Worm (Caenorhabditis elegans) whole organism, young adult: Measurements from ENCODE around the gene C56G2.15.

Experiments used
- B0035.1 ChIP-seq: sonication (generic microtip); optimal IDR thresholded peaks from 2 replicates; lab custom pipeline; 2016; ENCODE audit warnings: missing genetic modification characterization, mild to moderate bottlenecking, missing compliant biosample characterization, missing genotype, missing genetic modification reagents
- D2030.7 ChIP-seq: fragments of 200-800 bp; sonication (Bioruptor generic); IDR thresholded peaks from 2 replicates; pipeline ENCODE4 v1.3.6; 2022; ENCODE audit warnings: missing genetic modification reagents, missing genetic modification characterization, missing compliant biosample characterization
- F22D6.2 ChIP-seq: sonication (generic microtip); optimal IDR thresholded peaks from 2 replicates; lab custom pipeline; 2016; ENCODE audit warnings: mild to moderate bottlenecking, missing genetic modification characterization, missing compliant biosample characterization
- F23B12.7 ChIP-seq: sonication (generic microtip); optimal IDR thresholded peaks from 2 replicates; lab custom pipeline; 2017; ENCODE audit warnings: missing genetic modification characterization, mild to moderate bottlenecking, missing compliant biosample characterization, antibody characterized with exemption, moderate library complexity; ENCODE audit not compliant: insufficient read depth
- F33H1.4 ChIP-seq: fragments of 200-800 bp; sonication (Bioruptor generic); IDR thresholded peaks from 2 replicates; pipeline ENCODE4 v1.3.6; 2022; ENCODE audit warnings: missing genetic modification reagents, missing genetic modification characterization, missing compliant biosample characterization
- F55B11.4 ChIP-seq: sonication (generic microtip); optimal IDR thresholded peaks from 2 replicates; lab custom pipeline; 2016; ENCODE audit warnings: missing compliant biosample characterization, missing genetic modification characterization, borderline replicate concordance; ENCODE audit not compliant: insufficient read depth
- K11D2.4 ChIP-seq: fragments of 200-800 bp; sonication (Bioruptor generic); IDR thresholded peaks from 2 replicates; pipeline ENCODE4 v1.3.6; 2022; ENCODE audit warnings: missing genetic modification reagents, missing genetic modification characterization, missing compliant biosample characterization
- Y53F4B.3 ChIP-seq: fragments of 200-800 bp; sonication (Bioruptor generic); IDR thresholded peaks from 2 replicates; pipeline ENCODE4 v1.3.6; 2022; ENCODE audit warnings: missing genetic modification reagents, missing genetic modification characterization, missing compliant biosample characterization
- Y53G8AR.9 ChIP-seq: fragments of 200-800 bp; sonication (Bioruptor generic); conservative IDR thresholded peaks from 2 replicates; pipeline ENCODE4 v1.3.6; 2022; ENCODE audit warnings: missing genetic modification reagents, missing genetic modification characterization, missing compliant biosample characterization
- athp-1 ChIP-seq: sonication (generic microtip); optimal IDR thresholded peaks from 2 replicates; lab custom pipeline; 2017; ENCODE audit warnings: mild to moderate bottlenecking, missing genetic modification characterization, missing compliant biosample characterization
- ccch-3 ChIP-seq: fragments of 200-800 bp; sonication (Bioruptor generic); optimal IDR thresholded peaks from 2 replicates; lab custom pipeline; 2018; ENCODE audit warnings: mild to moderate bottlenecking, missing genetic modification characterization, missing compliant biosample characterization
- cebp-1 ChIP-seq, 2 experiments: fragments of 200-800 bp in 1 of 2; sonication (Bioruptor generic) in 1 of 2; sonication (generic microtip) in 1 of 2; IDR thresholded peaks in 1 of 2; optimal IDR thresholded peaks in 1 of 2; 2 replicates each; pipeline versions ENCODE4 v1.3.6 to Lab custom; 2017 to 2022; ENCODE audit warnings: missing compliant biosample characterization in 2 of 2, missing genetic modification characterization in 2 of 2, mild to moderate bottlenecking in 1 of 2, missing genetic modification reagents in 1 of 2, moderate library complexity in 1 of 2
- cebp-2 ChIP-seq: fragments of 200-800 bp; sonication (Bioruptor generic); IDR thresholded peaks from 2 replicates; pipeline ENCODE4 v1.3.6; 2022; ENCODE audit warnings: missing genetic modification characterization, missing compliant biosample characterization
- ceh-27 ChIP-seq: fragments of 200-800 bp; sonication (Bioruptor generic); optimal IDR thresholded peaks from 2 replicates; lab custom pipeline; 2018; ENCODE audit warnings: mild to moderate bottlenecking, missing genetic modification characterization, moderate library complexity, missing compliant biosample characterization
- ceh-91 ChIP-seq: fragments of 200-800 bp; sonication (Bioruptor generic); IDR thresholded peaks from 2 replicates; pipeline ENCODE4 v1.3.6; 2022; ENCODE audit warnings: missing genetic modification reagents, missing genetic modification characterization, missing compliant biosample characterization
- die-1 ChIP-seq: sonication (generic microtip); optimal IDR thresholded peaks from 2 replicates; lab custom pipeline; 2016; ENCODE audit warnings: missing genotype, mild to moderate bottlenecking, missing genetic modification characterization, missing compliant biosample characterization
- dox-1 ChIP-seq: fragments of 200-800 bp; sonication (Bioruptor generic); IDR thresholded peaks from 2 replicates; pipeline ENCODE4 v1.3.6; 2022; ENCODE audit warnings: missing genetic modification reagents, missing genetic modification characterization, missing compliant biosample characterization
- dpl-1 ChIP-seq: fragments of 150-350 bp; optimal IDR thresholded peaks from 2 replicates; lab custom pipeline; 2014; ENCODE audit warnings: missing biosample characterization, missing genetic modification reagents, missing genetic modification characterization
- egl-44 ChIP-seq: fragments of 200-800 bp; sonication (Bioruptor generic); IDR thresholded peaks from 2 replicates; pipeline ENCODE4 v1.3.6; 2022; ENCODE audit warnings: missing genetic modification reagents, missing genetic modification characterization, missing compliant biosample characterization
- ekl-4 ChIP-seq: fragments of 200-800 bp; sonication (Bioruptor generic); IDR thresholded peaks from 2 replicates; pipeline ENCODE4 v1.3.6; 2022; ENCODE audit warnings: missing genetic modification reagents, missing genetic modification characterization, missing compliant biosample characterization
- him-1 ChIP-seq: sonication (generic microtip); optimal IDR thresholded peaks from 2 replicates; lab custom pipeline; 2016; ENCODE audit warnings: missing genotype, missing genetic modification reagents, missing genetic modification characterization, missing compliant biosample characterization
- hlh-26 ChIP-seq: fragments of 200-800 bp; sonication (Bioruptor generic); conservative IDR thresholded peaks from 2 replicates; pipeline ENCODE4 v1.3.6; 2022; ENCODE audit warnings: missing genetic modification reagents, missing genetic modification characterization, missing compliant biosample characterization
- hmg-1.2 ChIP-seq: fragments of 200-800 bp; sonication (Bioruptor generic); IDR thresholded peaks from 2 replicates; pipeline ENCODE4 v1.3.6; 2022; ENCODE audit warnings: missing genetic modification reagents, missing genetic modification characterization, missing compliant biosample characterization
- hsf-1 ChIP-seq: fragments of 200-800 bp; sonication (Bioruptor generic); IDR thresholded peaks from 2 replicates; pipeline ENCODE4 v1.3.6; 2022; ENCODE audit warnings: missing genetic modification reagents, missing genetic modification characterization, missing compliant biosample characterization
- let-526 ChIP-seq: fragments of 200-800 bp; sonication (Bioruptor generic); IDR thresholded peaks from 2 replicates; pipeline ENCODE4 v1.3.6; 2022; ENCODE audit warnings: missing genetic modification reagents, missing genetic modification characterization, missing compliant biosample characterization
- let-607 ChIP-seq, 2 experiments: fragments of 200-800 bp in 1 of 2; sonication (Bioruptor generic) in 1 of 2; sonication (generic microtip) in 1 of 2; optimal IDR thresholded peaks; 2 replicates each; lab custom pipeline; 2016 to 2018; ENCODE audit warnings: mild to moderate bottlenecking in 2 of 2, missing compliant biosample characterization in 2 of 2, missing genetic modification characterization in 2 of 2, moderate library complexity in 2 of 2, missing genotype in 1 of 2
- lin-26 ChIP-seq: fragments of 200-800 bp; sonication (Bioruptor generic); IDR thresholded peaks from 2 replicates; pipeline ENCODE4 v1.3.6; 2022; ENCODE audit warnings: missing genetic modification reagents, missing genetic modification characterization, missing compliant biosample characterization
- lin-35 ChIP-seq, 3 experiments: fragments of 150-350 bp in 2 of 3; sonication (generic microtip) in 1 of 3; optimal IDR thresholded peaks; 2 replicates each; lab custom pipeline; 2014 to 2018; ENCODE audit warnings: missing biosample characterization in 3 of 3, missing genetic modification characterization in 3 of 3, missing genetic modification reagents in 3 of 3
- madf-8 ChIP-seq: fragments of 200-800 bp; sonication (Bioruptor generic); conservative IDR thresholded peaks from 2 replicates; pipeline ENCODE4 v1.3.6; 2022; ENCODE audit warnings: missing genetic modification reagents, missing genetic modification characterization, missing compliant biosample characterization
- mes-4 ChIP-seq: sonication (generic microtip); optimal IDR thresholded peaks from 2 replicates; lab custom pipeline; 2016; ENCODE audit warnings: missing genotype, missing genetic modification characterization, missing compliant biosample characterization
- nhr-27 ChIP-seq: fragments of 200-800 bp; sonication (Bioruptor generic); optimal IDR thresholded peaks from 2 replicates; lab custom pipeline; 2018; ENCODE audit warnings: mild to moderate bottlenecking, missing genetic modification characterization, moderate library complexity, missing compliant biosample characterization
- rcor-1 ChIP-seq: fragments of 200-800 bp; sonication (Bioruptor generic); IDR thresholded peaks from 2 replicates; pipeline ENCODE4 v1.3.6; 2022; ENCODE audit warnings: missing genetic modification reagents, missing genetic modification characterization, missing compliant biosample characterization
- repo-1 ChIP-seq: sonication (generic microtip); optimal IDR thresholded peaks from 2 replicates; lab custom pipeline; 2017; ENCODE audit warnings: mild to moderate bottlenecking, missing genetic modification characterization, missing compliant biosample characterization
- sdz-38 ChIP-seq: sonication (generic microtip); optimal IDR thresholded peaks from 2 replicates; lab custom pipeline; 2016; ENCODE audit warnings: missing genotype, missing genetic modification characterization, missing compliant biosample characterization
- snpc-1.1 ChIP-seq: sonication (generic microtip); optimal IDR thresholded peaks from 2 replicates; lab custom pipeline; 2017; ENCODE audit warnings: missing genetic modification characterization, mild to moderate bottlenecking, missing compliant biosample characterization, antibody characterized with exemption, moderate library complexity, missing genotype, missing genetic modification reagents; ENCODE audit not compliant: insufficient read depth
- snpc-3.4 ChIP-seq: sonication (generic microtip); optimal IDR thresholded peaks from 2 replicates; lab custom pipeline; 2017; ENCODE audit warnings: missing genetic modification characterization, mild to moderate bottlenecking, missing compliant biosample characterization, antibody characterized with exemption, moderate library complexity, missing genotype, missing genetic modification reagents
- tbx-9 ChIP-seq: sonication (generic microtip); optimal IDR thresholded peaks from 2 replicates; lab custom pipeline; 2016; ENCODE audit warnings: borderline replicate concordance, missing genetic modification characterization, inconsistent platforms, missing compliant biosample characterization
- zfh-2 ChIP-seq: fragments of 200-800 bp; sonication (Bioruptor generic); conservative IDR thresholded peaks from 2 replicates; pipeline ENCODE4 v1.3.6; 2022; ENCODE audit warnings: missing genetic modification reagents, missing genetic modification characterization, missing compliant biosample characterization
- zim-3 ChIP-seq: sonication (generic microtip); optimal IDR thresholded peaks from 2 replicates; lab custom pipeline; 2017; ENCODE audit warnings: mild to moderate bottlenecking, missing genetic modification characterization, moderate library complexity, missing compliant biosample characterization
- ztf-25 ChIP-seq: fragments of 200-800 bp; sonication (Bioruptor generic); IDR thresholded peaks from 2 replicates; pipeline ENCODE4 v1.3.6; 2022; ENCODE audit warnings: missing genetic modification reagents, missing genetic modification characterization, missing compliant biosample characterization
- ztf-26 ChIP-seq: sonication (generic microtip); optimal IDR thresholded peaks from 2 replicates; lab custom pipeline; 2017; ENCODE audit warnings: missing genetic modification characterization, missing compliant biosample characterization
- ztf-3 ChIP-seq: fragments of 200-800 bp; sonication (Bioruptor generic); optimal IDR thresholded peaks from 2 replicates; lab custom pipeline; 2018; ENCODE audit warnings: mild to moderate bottlenecking, missing genetic modification characterization, missing compliant biosample characterization
- ztf-6 ChIP-seq: fragments of 200-800 bp; sonication (Bioruptor generic); IDR thresholded peaks from 2 replicates; pipeline ENCODE4 v1.3.6; 2022; ENCODE audit warnings: missing genetic modification reagents, missing genetic modification characterization, missing compliant biosample characterization

Gene C56G2.15

DNA sequence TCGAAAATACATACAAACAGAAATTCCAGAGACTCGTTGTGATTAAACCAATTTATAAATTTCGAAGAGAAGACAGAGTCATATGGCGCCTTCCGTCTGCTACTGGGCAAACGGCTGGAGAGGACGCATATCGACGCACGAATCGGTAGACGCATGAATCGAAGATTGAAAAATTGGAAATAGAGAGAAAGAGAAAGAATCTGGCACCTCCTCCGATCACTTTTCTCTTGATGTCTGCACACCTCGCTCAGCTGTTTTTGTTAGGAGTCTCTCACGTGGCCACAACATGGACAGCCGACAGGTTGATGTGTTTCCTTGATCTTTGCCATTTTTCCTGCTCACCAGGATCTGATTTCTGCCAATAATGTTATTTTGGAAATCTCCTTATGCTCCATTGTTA is 7.6 kb downstream of the C56G2.15 start:
- TF ChIP-seq zfh-2 (GFP tag; lab: Robert Waterston, UW) (peak; percentile 23; the same call in 1 of the 2 replicates), Y53G8AR.9 (GFP tag; lab: Robert Waterston, UW) (0 out of 2 replicates have a peak, but pooled peaks have one; percentile 29), nhr-27 (tag; lab: Kevin White, UChicago) (no peak), lin-26 (GFP tag; lab: Robert Waterston, UW) (peak; percentile 46; the same call in 1 of the 2 replicates)

DNA sequence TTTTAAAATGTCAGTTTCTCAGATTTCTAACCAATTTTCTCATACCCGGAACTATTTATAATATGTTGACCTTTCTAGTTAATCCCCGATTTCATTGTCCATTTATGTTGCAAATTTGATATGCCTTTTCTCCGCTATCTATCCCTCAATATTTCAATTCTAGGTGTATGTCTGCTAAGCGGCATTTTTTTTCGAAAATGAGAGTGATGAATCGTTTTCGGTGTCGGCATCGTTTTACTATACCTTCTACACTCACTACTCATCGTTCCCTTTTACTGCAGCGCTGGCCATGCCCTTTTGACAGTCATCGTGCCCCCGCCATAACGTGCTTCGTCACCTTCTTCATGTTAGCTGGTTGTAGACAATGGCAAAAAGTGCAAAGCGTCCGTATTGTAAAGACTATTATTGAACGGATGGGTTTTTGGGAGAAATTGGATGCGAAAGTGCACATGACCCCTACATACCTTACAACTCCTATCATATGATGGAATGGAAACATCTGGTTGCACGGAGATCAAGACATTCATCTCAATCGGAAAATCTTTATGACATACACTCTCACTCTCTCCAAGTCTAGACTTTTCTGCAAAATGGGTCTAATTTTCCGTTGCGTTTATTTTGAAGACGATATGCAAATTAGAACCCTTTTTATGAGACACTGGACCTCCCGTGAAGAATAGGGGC is 8.4 kb downstream of the C56G2.15 start:
- no peak for TF ChIP-seq zim-3 (tag; lab: Kevin White, UChicago)
- TF ChIP-seq rcor-1 (GFP tag; lab: Robert Waterston, UW) = no peak
- no peak for TF ChIP-seq cebp-1 (GFP tag; IDR thresholded peaks at IDR 0.05; lab: Robert Waterston, UW)
- no peak for TF ChIP-seq cebp-1 (tag; optimal IDR thresholded peaks at IDR 0.05; lab: Kevin White, UChicago)
- TF ChIP-seq F23B12.7 = no peak
- no peak for TF ChIP-seq madf-8 (GFP tag; lab: Robert Waterston, UW)
- no peak for TF ChIP-seq hmg-1.2 (GFP tag; lab: Robert Waterston, UW)
- TF ChIP-seq ceh-27 = no peak
- TF ChIP-seq Y53F4B.3 (GFP tag; lab: Robert Waterston, UW) = no peak
- TF ChIP-seq ceh-91 = no peak
- TF ChIP-seq let-526 (GFP tag; lab: Robert Waterston, UW) = no peak
- no peak for TF ChIP-seq ekl-4
- no peak for TF ChIP-seq sdz-38 (tag; lab: Kevin White, UChicago)
- no peak for TF ChIP-seq let-607 (tag; optimal IDR thresholded peaks at IDR 0.05; lab: Kevin White, UChicago)
- TF ChIP-seq athp-1 (tag; lab: Kevin White, UChicago) = no peak
- TF ChIP-seq F55B11.4 (tag; lab: Kevin White, UChicago) = no peak
- no peak for TF ChIP-seq egl-44 (GFP tag; lab: Robert Waterston, UW)
- TF ChIP-seq repo-1 (tag; lab: Kevin White, UChicago) = no peak
- no peak for TF ChIP-seq ztf-6 (GFP tag; lab: Robert Waterston, UW)
- TF ChIP-seq ccch-3 (GFP tag; lab: Kevin White, UChicago) = no peak

DNA sequence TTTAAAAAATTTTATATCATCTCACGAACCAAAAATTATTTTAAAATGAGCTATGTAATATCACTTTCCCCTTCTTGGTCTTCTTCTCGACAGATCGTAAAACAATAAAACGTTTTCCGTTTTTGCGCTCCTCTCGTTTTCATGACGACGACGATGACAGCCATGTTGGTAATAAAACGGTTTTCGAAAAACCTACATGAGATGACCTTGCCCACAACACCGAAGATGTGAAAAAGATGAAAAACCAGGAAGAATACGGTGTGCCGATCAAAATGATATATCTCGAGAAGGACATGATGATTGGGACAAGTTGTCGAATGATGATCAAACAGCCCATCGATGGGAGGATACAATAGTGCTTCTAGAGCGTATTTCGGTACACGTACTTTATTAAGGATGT is 9.0 kb downstream of the C56G2.15 start:
- TF ChIP-seq lin-26 (GFP tag; lab: Robert Waterston, UW) (no peak), K11D2.4 (GFP tag; lab: Robert Waterston, UW) (no peak), ztf-3 (GFP tag; lab: Kevin White, UChicago) (no peak), dpl-1 (no peak), lin-35 (GFP tag; optimal IDR thresholded peaks at IDR 0.05; lab: Kevin White, UChicago) (no peak), dox-1 (GFP tag; lab: Robert Waterston, UW) (no peak), hlh-26 (no peak), tbx-9 (tag; lab: Kevin White, UChicago) (no peak), snpc-1.1 (tag; lab: Kevin White, UChicago) (no peak)

DNA sequence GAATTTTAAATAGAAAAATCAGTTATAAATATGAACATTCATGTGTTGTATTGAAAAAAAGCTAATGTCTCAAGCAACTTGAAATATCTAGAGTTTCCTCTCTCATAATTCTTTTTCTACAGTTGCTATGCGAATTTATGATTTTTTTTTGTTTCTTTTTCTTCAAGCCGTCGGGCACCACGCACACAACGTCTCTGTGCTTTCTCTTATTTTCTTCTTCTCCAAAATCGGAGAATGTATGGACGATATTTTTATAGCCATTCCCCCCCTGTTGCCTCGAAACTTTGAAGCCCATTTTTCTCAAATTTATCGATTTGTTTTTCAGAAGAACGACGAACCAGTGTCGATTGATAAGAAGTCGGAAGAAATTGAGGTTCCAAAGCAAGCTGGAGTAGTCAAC is 10.9 kb downstream of the C56G2.15 start:
- TF ChIP-seq him-1 (tag; lab: Kevin White, UChicago) (no peak), snpc-3.4 (no peak), die-1 (no peak), F33H1.4 (GFP tag; lab: Robert Waterston, UW) (no peak), hsf-1 (no peak), mes-4 (tag; lab: Kevin White, UChicago) (no peak), ztf-25 (GFP tag; lab: Robert Waterston, UW) (no peak), cebp-2 (GFP tag; lab: Robert Waterston, UW) (no peak), D2030.7 (no peak), B0035.1 (tag; lab: Kevin White, UChicago) (no peak), let-526 (GFP tag; lab: Robert Waterston, UW) (no peak), F22D6.2 (tag; lab: Kevin White, UChicago) (no peak), ztf-26 (tag; lab: Kevin White, UChicago) (no peak)
